Fruit fly (Drosophila melanogaster): ENCODE results near the gene Eig71Ei.

Eig71Ei gene

dm6 chr3L:15692794-15693532 is 33.5 kb downstream of the Eig71Ei start:
- TF ChIP-seq CG17801 (GFP tag; optimal IDR thresholded peaks at IDR 0.05; ENCODE audit: partially characterized antibody), result no peak

- TF ChIP-seq CG17801 (GFP tag; optimal IDR thresholded peaks at IDR 0.05; ENCODE audit: partially characterized antibody), result no peak
These were observed 34.9 kb downstream of the Eig71Ei start for dm6 chr3L:15694406-15694805.

- TF ChIP-seq CG17801 (GFP tag; optimal IDR thresholded peaks at IDR 0.05; ENCODE audit: partially characterized antibody), result no peak
These were observed 35.7 kb downstream of the Eig71Ei start for dm6 chr3L:15695195-15695594.

DNA sequence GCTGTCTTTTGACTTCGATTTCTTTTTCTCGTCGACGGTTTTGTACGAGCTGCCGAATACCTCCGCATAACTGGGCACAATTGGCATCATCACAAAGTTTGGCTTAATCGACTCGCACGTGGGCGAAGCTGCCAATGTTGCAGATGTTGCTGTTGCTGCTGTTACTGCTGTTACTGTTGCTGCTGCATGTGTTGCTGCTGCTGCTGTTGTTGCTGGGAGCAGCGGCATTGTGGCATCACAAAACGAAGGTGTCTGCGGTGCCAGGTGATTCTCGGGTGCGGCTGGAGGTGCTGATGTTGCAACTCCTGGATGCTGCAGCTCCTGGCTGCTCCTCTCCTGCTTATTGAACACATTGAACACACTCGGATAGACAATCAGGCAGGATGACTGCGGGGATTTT is 38.4 kb downstream of the Eig71Ei start:
- no peak for TF ChIP-seq CG17801 (GFP tag; optimal IDR thresholded peaks at IDR 0.05; ENCODE audit: partially characterized antibody)

dm6 chr3L:15699626-15700337 is 40.3 kb downstream of the Eig71Ei start, which contains the start of gene comm2:
comm2 (minus strand) TSS chr3L:15699850.
- TF ChIP-seq CG17801 (GFP tag; optimal IDR thresholded peaks at IDR 0.05; ENCODE audit: partially characterized antibody), result no peak

DNA sequence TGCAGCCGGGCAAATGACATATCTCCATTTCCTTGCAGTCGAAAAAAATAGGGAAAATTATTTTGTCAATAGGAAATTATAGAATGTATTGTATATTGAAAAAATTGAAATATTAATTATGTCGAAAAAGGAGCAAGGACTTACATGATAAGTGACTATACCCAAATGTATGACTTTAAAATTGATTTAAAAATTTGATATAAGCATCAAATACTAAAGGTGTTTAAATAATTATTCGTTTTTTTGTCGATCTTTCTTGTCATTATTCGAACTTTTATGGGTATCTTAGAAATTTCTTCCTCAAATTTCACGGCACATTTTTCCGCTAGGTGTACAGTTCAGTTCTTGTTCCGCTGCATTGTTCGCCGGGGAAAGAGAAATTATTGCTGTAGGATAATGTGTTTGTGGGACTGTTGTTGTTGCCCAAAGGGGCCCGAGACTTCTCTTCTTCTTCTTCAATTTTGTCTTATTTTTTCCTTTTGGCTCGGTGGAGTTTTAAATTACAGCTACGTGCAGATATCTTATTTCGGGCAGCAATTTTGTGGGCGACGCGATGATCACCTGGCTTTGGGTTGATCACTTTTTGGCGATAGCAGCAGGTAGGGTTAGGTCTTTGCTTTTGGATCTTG is 40.9 kb downstream of the Eig71Ei start:
- no peak for TF ChIP-seq CG17801 (GFP tag; optimal IDR thresholded peaks at IDR 0.05; ENCODE audit: partially characterized antibody)

- TF ChIP-seq CG17801 (GFP tag; optimal IDR thresholded peaks at IDR 0.05; ENCODE audit: partially characterized antibody), result no peak
These were observed 42.7 kb downstream of the Eig71Ei start for dm6 chr3L:15702191-15702590.

DNA sequence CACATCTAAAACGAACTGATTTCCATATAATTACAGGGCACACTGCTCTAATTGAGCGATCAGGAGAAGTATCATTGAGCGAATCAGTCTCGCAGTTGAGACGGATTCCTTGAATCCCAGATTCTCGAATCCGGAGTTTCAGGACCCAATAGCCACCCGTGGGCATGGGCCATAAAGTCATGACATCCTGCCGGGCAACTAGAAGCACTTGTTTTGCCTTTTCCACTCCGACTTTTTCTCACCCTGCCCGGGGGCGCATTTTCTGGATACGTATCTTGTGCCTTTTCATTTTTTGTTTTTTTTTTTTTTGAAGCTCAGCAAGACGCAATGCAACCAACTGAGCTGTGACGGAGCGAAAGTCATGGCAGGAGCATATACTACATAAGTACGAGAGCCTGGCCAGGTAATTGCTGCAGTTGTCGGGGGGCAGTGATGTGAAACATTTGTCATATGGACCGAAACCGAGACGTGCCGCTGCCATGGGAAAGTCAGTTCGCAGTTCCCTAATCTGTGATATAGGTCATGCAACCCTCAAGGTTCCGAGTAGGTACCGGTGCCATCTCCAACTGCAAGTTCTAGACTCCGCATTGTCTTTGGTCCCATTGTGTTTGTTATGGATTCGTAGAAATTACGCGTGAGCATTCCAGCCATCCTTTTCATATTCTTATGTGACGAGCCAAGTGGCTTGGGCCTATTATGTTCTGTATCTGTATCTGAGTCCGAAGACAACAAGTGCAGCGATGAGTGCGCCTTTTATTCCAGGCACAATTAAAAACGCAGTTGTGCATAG is 44.0 kb downstream of the Eig71Ei start:
- no peak for TF ChIP-seq CG17801 (GFP tag; optimal IDR thresholded peaks at IDR 0.05; ENCODE audit: partially characterized antibody)

- no peak for TF ChIP-seq CG17801 (GFP tag; optimal IDR thresholded peaks at IDR 0.05; ENCODE audit: partially characterized antibody)
These were observed 44.9 kb downstream of the Eig71Ei start for dm6 chr3L:15704250-15704985.

dm6 chr3L:15706199-15706598 is 46.7 kb downstream of the Eig71Ei start:
- TF ChIP-seq CG17801 (GFP tag; optimal IDR thresholded peaks at IDR 0.05; ENCODE audit: partially characterized antibody), result no peak

dm6 chr3L:15708158-15708557 is 48.7 kb downstream of the Eig71Ei start:
- no peak for TF ChIP-seq CG17801 (GFP tag; optimal IDR thresholded peaks at IDR 0.05; ENCODE audit: partially characterized antibody)

- TF ChIP-seq CG17801 (GFP tag; optimal IDR thresholded peaks at IDR 0.05; ENCODE audit: partially characterized antibody), result no peak
These were observed 49.1 kb downstream of the Eig71Ei start for dm6 chr3L:15708579-15708978.
